Worm (Caenorhabditis elegans) whole organism, L3 larva: ENCODE data around the gene mon-2.

ENCODE experiments used
- ama-1 ChIP-seq: fragments of 150-350 bp; optimal IDR thresholded peaks from 2 replicates; lab custom pipeline; 2018
- ceh-82 ChIP-seq: fragments of 150-350 bp; optimal IDR thresholded peaks from 2 replicates; lab custom pipeline; 2014; ENCODE audit warnings: missing biosample characterization, missing genetic modification characterization
- fkh-10 ChIP-seq: sonication (generic microtip); optimal IDR thresholded peaks from 2 replicates; lab custom pipeline; 2017; ENCODE audit warnings: missing biosample characterization, missing genetic modification reagents, missing genetic modification characterization
- fos-1 ChIP-seq: fragments of 150-350 bp; optimal IDR thresholded peaks from 2 replicates; lab custom pipeline; 2014; ENCODE audit warnings: missing biosample characterization, missing genetic modification characterization
- lin-39 ChIP-seq: fragments of 150-350 bp; optimal IDR thresholded peaks from 2 replicates; lab custom pipeline; 2018; ENCODE audit warnings: missing biosample characterization, missing genetic modification reagents, missing genetic modification characterization
- lsy-12 ChIP-seq: sonication (generic microtip); optimal IDR thresholded peaks from 2 replicates; lab custom pipeline; 2016; ENCODE audit warnings: mild to moderate bottlenecking, missing genetic modification characterization, missing compliant biosample characterization
- mdl-1 ChIP-seq: fragments of 150-350 bp; optimal IDR thresholded peaks from 2 replicates; lab custom pipeline; 2014; ENCODE audit warnings: missing biosample characterization, missing genetic modification characterization
- nhr-12 ChIP-seq: fragments of 150-350 bp; optimal IDR thresholded peaks from 2 replicates; lab custom pipeline; 2014; ENCODE audit warnings: missing biosample characterization, missing genetic modification characterization
- pha-4 ChIP-seq: fragments of 150-350 bp; optimal IDR thresholded peaks from 2 replicates; lab custom pipeline; 2014; ENCODE audit warnings: missing biosample characterization, missing genetic modification reagents, missing genetic modification characterization
- skn-1 ChIP-seq: fragments of 150-350 bp; optimal IDR thresholded peaks from 2 replicates; lab custom pipeline; 2014; ENCODE audit warnings: missing biosample characterization, missing genetic modification characterization
- unc-62 ChIP-seq: fragments of 150-350 bp; sonication (generic microtip); optimal IDR thresholded peaks from 4 replicates; lab custom pipeline; 2014; ENCODE audit warnings: missing biosample characterization, missing genetic modification reagents, missing genetic modification characterization

DNA sequence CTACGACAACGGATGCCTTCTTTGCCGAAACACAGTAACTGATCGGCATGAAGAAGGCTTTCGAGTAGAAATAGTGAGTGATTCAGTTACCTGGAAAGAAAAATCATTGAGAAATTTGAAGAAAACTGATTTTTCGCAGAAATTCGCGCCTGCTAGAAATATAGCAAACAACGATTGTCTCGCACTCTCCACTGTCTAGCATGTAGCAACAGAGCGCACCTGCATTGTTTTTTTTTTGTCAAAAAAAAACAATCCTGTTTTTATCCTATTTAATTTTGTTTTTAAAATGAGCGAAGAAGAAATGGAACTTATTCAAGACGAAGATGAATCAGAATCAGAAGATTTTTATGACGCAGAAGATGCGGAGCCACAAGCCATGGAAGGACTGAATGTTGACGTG is 24.5 kb downstream of the mon-2 start, which contains the start of the genes ddb-1 and M18.6:
- no peak for TF ChIP-seq lsy-12 (tag; lab: Kevin White, UChicago)
- TF ChIP-seq nhr-12: no peak
- no peak for TF ChIP-seq skn-1 (tag; lab: Kevin White, UChicago)
- TF ChIP-seq lin-39: peak; percentile 30
- no peak for TF ChIP-seq unc-62 (GFP tag; lab: Kevin White, UChicago)
- no peak for TF ChIP-seq ama-1 (lab: Kevin White, UChicago)
- TF ChIP-seq fkh-10: no peak
- peak; percentile 81 for TF ChIP-seq pha-4
- TF ChIP-seq ceh-82 (tag; lab: Kevin White, UChicago): no peak
- TF ChIP-seq fos-1 (tag; lab: Kevin White, UChicago): no peak
- no peak for TF ChIP-seq mdl-1
